Worm (Caenorhabditis elegans): ENCODE results near the gene med-2.

The med-2 gene

DNA sequence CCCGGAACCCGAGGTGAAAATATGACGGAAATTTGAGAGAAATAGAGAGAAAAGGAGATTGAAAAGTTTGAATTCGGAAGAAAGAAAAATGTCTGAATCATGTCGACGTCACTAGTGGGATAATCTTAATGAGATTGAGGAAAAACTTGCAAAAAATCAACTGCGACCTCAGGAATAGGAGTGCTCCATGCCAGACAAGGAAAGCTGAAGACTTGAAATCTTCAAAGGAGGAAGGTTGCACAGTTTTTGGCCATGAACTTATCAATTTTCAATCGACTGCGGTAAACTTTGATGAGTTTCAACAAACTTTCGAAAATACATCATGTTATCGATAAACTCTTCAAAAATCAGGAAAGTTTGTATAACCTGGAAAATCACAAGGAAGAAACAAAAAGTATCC, 28.1 kb downstream of the med-2 start, which contains the start of gene pdf-1:
pdf-1 (minus strand) TSS at position 101 of the 400 bp plus-strand sequence.
- TF ChIP-seq unc-55 (GFP tag; optimal IDR thresholded peaks at IDR 0.05) (no peak), tbx-2 (tag; optimal IDR thresholded peaks at IDR 0.05) (no peak), npax-4 (tag; optimal IDR thresholded peaks at IDR 0.05) (no peak), rnt-1 (tag; optimal IDR thresholded peaks at IDR 0.05) (no peak)

DNA sequence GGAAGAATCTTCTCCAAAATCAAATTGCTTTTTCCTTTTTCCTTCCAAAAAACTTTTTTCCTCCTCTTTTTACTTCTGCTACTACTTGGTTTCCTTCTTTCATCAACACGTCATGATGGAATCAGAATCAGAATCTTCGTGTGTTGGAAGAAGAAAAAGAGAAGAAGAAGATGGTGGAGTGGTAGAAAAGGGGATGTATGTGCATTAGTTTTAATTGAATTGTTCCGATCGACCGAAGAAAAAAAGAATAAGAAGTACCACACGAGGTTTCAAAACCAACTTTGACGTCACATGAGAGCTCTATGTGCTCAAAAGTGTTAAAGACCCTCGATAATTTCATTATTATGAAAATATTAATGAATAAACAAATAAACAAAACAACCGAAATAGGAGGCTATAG, 30.5 kb downstream of the med-2 start:
- TF ChIP-seq C38D4.7 (GFP tag; optimal IDR thresholded peaks at IDR 0.05): no peak
- TF ChIP-seq ceh-24 (tag; optimal IDR thresholded peaks at IDR 0.05): no peak
- TF ChIP-seq unc-42 (tag; optimal IDR thresholded peaks at IDR 0.05): peak; percentile 69

DNA sequence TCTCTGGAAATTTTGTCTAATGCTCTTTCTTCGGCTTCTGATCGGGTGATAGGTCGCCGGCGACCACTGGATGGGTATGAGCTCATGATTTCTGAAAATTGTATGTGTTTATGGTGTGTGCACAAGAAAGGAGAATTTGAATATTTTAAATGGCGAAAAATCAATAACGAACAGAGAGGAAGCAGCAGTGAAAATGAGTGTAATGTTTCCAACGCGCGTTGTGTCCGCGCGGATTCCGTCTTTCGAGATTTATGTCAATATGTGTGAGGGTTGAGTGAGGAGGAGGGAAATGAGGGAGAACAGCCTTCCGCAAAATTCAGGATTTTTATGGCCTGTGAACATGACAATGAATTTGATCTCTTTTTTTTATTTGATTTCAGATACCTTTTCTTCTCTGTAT, 44.4 kb downstream of the med-2 start, which contains the start of gene flap-1:
flap-1 (minus strand) TSS at position 101 of the 400 bp plus-strand sequence.
- no peak for TF ChIP-seq Y22D7AL.16 (tag; optimal IDR thresholded peaks at IDR 0.05)
- TF ChIP-seq ttx-3 (tag; optimal IDR thresholded peaks at IDR 0.05): no peak
- TF ChIP-seq nhr-11 (tag; optimal IDR thresholded peaks at IDR 0.05): no peak
- TF ChIP-seq mec-3 (tag; optimal IDR thresholded peaks at IDR 0.05; ENCODE audit: borderline replicate concordance): no peak
- TF ChIP-seq unc-55 (GFP tag; optimal IDR thresholded peaks at IDR 0.05): peak; percentile 42
- TF ChIP-seq ceh-22 (tag; optimal IDR thresholded peaks at IDR 0.05): no peak
- TF ChIP-seq hlh-13 (GFP tag; optimal IDR thresholded peaks at IDR 0.05): no peak
- TF ChIP-seq ceh-48 (tag; optimal IDR thresholded peaks at IDR 0.05): peak; percentile 45

DNA sequence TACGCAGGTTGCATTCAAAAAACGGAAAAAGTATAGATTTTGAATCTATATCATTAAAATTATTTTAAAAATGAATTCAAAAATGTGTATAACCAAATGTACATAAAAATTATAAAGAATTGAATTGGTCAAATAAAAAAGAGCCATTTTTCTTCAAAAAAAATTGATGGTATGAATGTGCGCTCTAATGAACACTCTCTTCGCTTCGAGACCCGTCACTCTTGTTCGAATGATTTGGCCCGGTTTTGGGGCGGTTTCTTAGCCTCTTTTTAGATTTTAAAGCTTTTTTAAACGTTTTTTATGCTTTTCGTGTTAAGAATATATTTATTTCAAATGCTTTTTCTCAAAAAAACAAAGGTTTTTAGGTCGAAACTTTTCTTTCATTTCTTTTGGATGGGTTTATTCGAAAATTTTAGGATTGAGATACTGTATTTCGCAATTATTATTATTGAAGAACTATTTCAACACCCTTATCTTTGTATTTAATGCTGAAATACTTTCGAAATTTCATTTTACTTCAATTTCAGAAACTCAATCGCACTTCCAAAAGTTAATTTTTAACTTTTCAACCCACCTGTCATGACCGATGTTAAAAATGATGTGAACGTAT, 45.4 kb downstream of the med-2 start, which contains the start of gene inf-1:
inf-1 (plus strand) TSS at position 577 of the 610 bp plus-strand sequence.
- no peak for TF ChIP-seq fkh-6 (tag; optimal IDR thresholded peaks at IDR 0.05)
- no peak for TF ChIP-seq eyg-1 (tag; optimal IDR thresholded peaks at IDR 0.05)
- TF ChIP-seq ama-1 (optimal IDR thresholded peaks at IDR 0.05): no peak
- TF ChIP-seq ceh-19 (GFP tag; optimal IDR thresholded peaks at IDR 0.05): no peak
- no peak for TF ChIP-seq syd-9 (tag; optimal IDR thresholded peaks at IDR 0.05)
- no peak for TF ChIP-seq unc-55 (GFP tag; optimal IDR thresholded peaks at IDR 0.05)
- no peak for TF ChIP-seq hlh-8 (tag; optimal IDR thresholded peaks at IDR 0.05)
- TF ChIP-seq ahr-1 (tag; optimal IDR thresholded peaks at IDR 0.05): no peak
- TF ChIP-seq zip-5 (tag; optimal IDR thresholded peaks at IDR 0.05): no peak
- TF ChIP-seq dmd-4 (tag; optimal IDR thresholded peaks at IDR 0.05; ENCODE audit: borderline replicate concordance): no peak
- TF ChIP-seq pag-3 (tag; optimal IDR thresholded peaks at IDR 0.05; ENCODE audit: borderline replicate concordance): no peak
- no peak for TF ChIP-seq sdc-2 (tag; optimal IDR thresholded peaks at IDR 0.05)
- no peak for TF ChIP-seq madf-2 (tag; optimal IDR thresholded peaks at IDR 0.05)
- TF ChIP-seq K09A11.1 (tag; optimal IDR thresholded peaks at IDR 0.05; ENCODE audit: insufficient read depth): no peak

DNA sequence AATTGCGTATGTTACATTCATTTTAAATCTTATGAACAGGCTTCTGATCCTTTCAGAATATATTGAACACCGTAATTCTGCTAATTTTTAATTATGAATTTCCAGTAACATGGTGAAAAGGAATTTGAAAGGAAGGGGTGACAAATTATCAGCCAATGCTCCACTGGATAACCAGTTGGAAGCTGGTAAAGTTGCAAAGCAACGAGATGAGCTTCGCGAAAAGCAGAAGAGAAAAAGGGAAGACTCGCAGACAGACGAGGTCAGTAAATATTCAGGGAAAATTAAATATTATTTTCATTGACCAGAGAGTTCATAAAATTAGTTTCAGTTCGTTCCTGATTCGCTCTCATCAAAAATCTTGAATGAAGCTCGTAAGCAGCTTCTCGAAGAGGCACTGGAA, 47.6 kb downstream of the med-2 start, which contains the start of gene byn-1:
byn-1 (plus strand) TSS at position 106 of the 400 bp plus-strand sequence.
- TF ChIP-seq ztf-16 (tag; optimal IDR thresholded peaks at IDR 0.05): no peak
- TF ChIP-seq dmd-4 (tag; optimal IDR thresholded peaks at IDR 0.05; ENCODE audit: borderline replicate concordance): no peak
- no peak for TF ChIP-seq hlh-15 (tag; optimal IDR thresholded peaks at IDR 0.05)
- TF ChIP-seq unc-3 (GFP tag; conservative IDR thresholded peaks at IDR 0.05): no peak
- TF ChIP-seq unc-3 (tag; optimal IDR thresholded peaks at IDR 0.05): no peak
- TF ChIP-seq K09A11.1 (tag; optimal IDR thresholded peaks at IDR 0.05; ENCODE audit: insufficient read depth): no peak
- TF ChIP-seq ceh-34 (tag; optimal IDR thresholded peaks at IDR 0.05): no peak
- TF ChIP-seq tbx-7 (tag; optimal IDR thresholded peaks at IDR 0.05): no peak
- no peak for TF ChIP-seq lim-6 (tag; optimal IDR thresholded peaks at IDR 0.05)
- TF ChIP-seq madf-2 (tag; optimal IDR thresholded peaks at IDR 0.05): no peak
- TF ChIP-seq nhr-11 (tag; optimal IDR thresholded peaks at IDR 0.05): no peak
- TF ChIP-seq C08G9.2 (tag; optimal IDR thresholded peaks at IDR 0.05): no peak
- no peak for TF ChIP-seq gmeb-2 (tag; optimal IDR thresholded peaks at IDR 0.05)
- no peak for TF ChIP-seq hlh-13 (GFP tag; optimal IDR thresholded peaks at IDR 0.05)
